Fruit fly (Drosophila melanogaster) Kc167 (cell line): ENCODE results near the gene sip2.

ENCODE experiments used
- Myc ChIP-seq: fragments of >200 bp; optimal IDR thresholded peaks from 2 replicates; lab custom pipeline; 2017; ENCODE audit warnings: missing external identifiers
- h ChIP-seq: fragments of >200 bp; optimal IDR thresholded peaks from 3 replicates; lab custom pipeline; 2018; ENCODE audit warnings: missing external identifiers
- insv ChIP-seq: fragments of >200 bp; optimal IDR thresholded peaks from 3 replicates; lab custom pipeline; 2018; ENCODE audit warnings: missing external identifiers
- psq ChIP-seq: fragments of >200 bp; optimal IDR thresholded peaks from 2 replicates; lab custom pipeline; 2017; ENCODE audit warnings: missing external identifiers

dm6 chr2L:6971597-6972036 is 7.7 kb upstream of the sip2 start, which contains the start of gene snRNP-U1-70K:
- TF ChIP-seq insv (lab: Kevin White, UChicago), result no peak
- TF ChIP-seq h (lab: Kevin White, UChicago), result no peak
- no peak for TF ChIP-seq psq (lab: Kevin White, UChicago)
- TF ChIP-seq Myc (lab: Kevin White, UChicago), result no peak
